Fruit fly (Drosophila melanogaster): ENCODE results near the gene Pfdn1.

DNA sequence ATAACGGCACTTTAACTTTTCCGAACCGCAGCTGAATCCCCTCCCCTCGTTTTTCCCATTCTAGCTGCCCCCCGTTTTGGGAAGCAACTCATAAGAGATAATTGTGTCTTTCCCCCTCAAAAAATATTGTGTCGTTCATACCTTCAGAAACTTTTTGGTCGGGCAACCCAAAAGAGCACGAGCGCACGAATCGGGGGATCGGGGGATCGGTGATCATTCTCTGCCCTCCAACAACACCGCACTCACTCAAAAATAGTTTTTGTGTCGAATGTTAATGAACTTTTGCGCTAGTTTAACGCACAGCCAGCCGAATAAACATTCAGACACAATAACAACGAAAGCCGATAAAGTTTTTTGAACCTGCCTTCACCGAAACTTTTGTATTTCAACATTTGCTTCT lies 21.5 kb downstream of the Pfdn1 start:
- TF ChIP-seq lola (GFP tag; optimal IDR thresholded peaks at IDR 0.05): no peak
- TF ChIP-seq CG9705 (GFP tag; optimal IDR thresholded peaks at IDR 0.05): no peak
- no peak for TF ChIP-seq GATAd (GFP tag; optimal IDR thresholded peaks at IDR 0.05)
- TF ChIP-seq Hnf4 (GFP tag; optimal IDR thresholded peaks at IDR 0.05): no peak
- TF ChIP-seq usp (GFP tag; optimal IDR thresholded peaks at IDR 0.05): no peak
- no peak for TF ChIP-seq sage (GFP tag; optimal IDR thresholded peaks at IDR 0.05)
- no peak for TF ChIP-seq dsf (GFP tag; optimal IDR thresholded peaks at IDR 0.05; ENCODE audit: borderline replicate concordance)
- TF ChIP-seq brk (GFP tag; optimal IDR thresholded peaks at IDR 0.05): no peak
- TF ChIP-seq jim (GFP tag; optimal IDR thresholded peaks at IDR 0.05): no peak
